Worm (Caenorhabditis elegans): ENCODE measurements around the gene str-168.

The str-168 gene

ce11 chrIV:4938664-4939063 lies at the start of gene str-168:
TSS of gene str-168 (plus strand) at chrIV:4938964.
- TF ChIP-seq W03F9.2 (tag; optimal IDR thresholded peaks at IDR 0.05) (no peak), him-1 (tag; optimal IDR thresholded peaks at IDR 0.05) (no peak), dao-5 (tag; optimal IDR thresholded peaks at IDR 0.05) (no peak)

- TF ChIP-seq dao-5 (tag; optimal IDR thresholded peaks at IDR 0.05) (no peak), him-1 (tag; optimal IDR thresholded peaks at IDR 0.05) (no peak)
Observed at ce11 chrIV:4889613-4890012, 49.2 kb upstream of the str-168 start, which contains the start of gene sgnh-1. TSS of gene sgnh-1 (plus strand) at chrIV:4889913.

- no peak for TF ChIP-seq W03F9.2 (tag; optimal IDR thresholded peaks at IDR 0.05)
- no peak for TF ChIP-seq dao-5 (tag; optimal IDR thresholded peaks at IDR 0.05)
- TF ChIP-seq him-1 (tag; optimal IDR thresholded peaks at IDR 0.05) = no peak
Observed at ce11 chrIV:4890543-4890942, 48.2 kb upstream of the str-168 start, which contains the start of gene T08B6.9. TSS of gene T08B6.9 (plus strand) at chrIV:4890843.

- TF ChIP-seq W03F9.2 (tag; optimal IDR thresholded peaks at IDR 0.05) (no peak), dao-5 (tag; optimal IDR thresholded peaks at IDR 0.05) (no peak), him-1 (tag; optimal IDR thresholded peaks at IDR 0.05) (no peak)
Observed at ce11 chrIV:4903961-4904360, 34.8 kb upstream of the str-168 start, which contains the start of gene str-161. TSS of gene str-161 (minus strand) at chrIV:4904061.

- TF ChIP-seq dao-5 (tag; optimal IDR thresholded peaks at IDR 0.05) (no peak), W03F9.2 (tag; optimal IDR thresholded peaks at IDR 0.05) (no peak), him-1 (tag; optimal IDR thresholded peaks at IDR 0.05) (no peak)
Observed at ce11 chrIV:4905645-4906135, 33.1 kb upstream of the str-168 start, which contains the start of gene T08B6.4. TSS of gene T08B6.4 (plus strand) at chrIV:4905695.

- TF ChIP-seq him-1 (tag; optimal IDR thresholded peaks at IDR 0.05) (no peak), dao-5 (tag; optimal IDR thresholded peaks at IDR 0.05) (no peak), W03F9.2 (tag; optimal IDR thresholded peaks at IDR 0.05) (no peak)
Observed at ce11 chrIV:4909039-4909438, 29.7 kb upstream of the str-168 start, which contains the start of gene str-159. TSS of gene str-159 (plus strand) at chrIV:4909339.

- TF ChIP-seq dao-5 (tag; optimal IDR thresholded peaks at IDR 0.05) (no peak), W03F9.2 (tag; optimal IDR thresholded peaks at IDR 0.05) (no peak), him-1 (tag; optimal IDR thresholded peaks at IDR 0.05) (no peak)
Observed at ce11 chrIV:4913090-4913489, 25.7 kb upstream of the str-168 start, which contains the start of gene str-156. TSS of gene str-156 (plus strand) at chrIV:4913390.

- TF ChIP-seq him-1 (tag; optimal IDR thresholded peaks at IDR 0.05) = no peak
- no peak for TF ChIP-seq dao-5 (tag; optimal IDR thresholded peaks at IDR 0.05)
- no peak for TF ChIP-seq W03F9.2 (tag; optimal IDR thresholded peaks at IDR 0.05)
Observed at ce11 chrIV:4915689-4916088, 23.1 kb upstream of the str-168 start, which contains the start of gene str-155. TSS of gene str-155 (plus strand) at chrIV:4915989.

ce11 chrIV:4917774-4918173 lies 21.0 kb upstream of the str-168 start, which contains the start of gene str-158:
TSS of gene str-158 (plus strand) at chrIV:4918074.
- no peak for TF ChIP-seq W03F9.2 (tag; optimal IDR thresholded peaks at IDR 0.05)
- no peak for TF ChIP-seq him-1 (tag; optimal IDR thresholded peaks at IDR 0.05)
- no peak for TF ChIP-seq dao-5 (tag; optimal IDR thresholded peaks at IDR 0.05)

ce11 chrIV:4930045-4930444 lies 8.7 kb upstream of the str-168 start, which contains the start of gene Y9C9A.8:
TSS of gene Y9C9A.8 (plus strand) at chrIV:4930345.
- TF ChIP-seq dao-5 (tag; optimal IDR thresholded peaks at IDR 0.05) (no peak), him-1 (tag; optimal IDR thresholded peaks at IDR 0.05) (no peak), W03F9.2 (tag; optimal IDR thresholded peaks at IDR 0.05) (no peak)

ce11 chrIV:4930754-4931322 lies 7.9 kb upstream of the str-168 start:
- TF ChIP-seq dao-5 (tag; optimal IDR thresholded peaks at IDR 0.05) (no peak), him-1 (tag; optimal IDR thresholded peaks at IDR 0.05) (no peak), W03F9.2 (tag; optimal IDR thresholded peaks at IDR 0.05) (no peak)

- TF ChIP-seq him-1 (tag; optimal IDR thresholded peaks at IDR 0.05) = no peak
- TF ChIP-seq dao-5 (tag; optimal IDR thresholded peaks at IDR 0.05) = no peak
- no peak for TF ChIP-seq W03F9.2 (tag; optimal IDR thresholded peaks at IDR 0.05)
Observed at ce11 chrIV:4934103-4934502, 4.7 kb upstream of the str-168 start, which contains the start of gene str-153. TSS of gene str-153 (plus strand) at chrIV:4934403.

- TF ChIP-seq W03F9.2 (tag; optimal IDR thresholded peaks at IDR 0.05) = no peak
- no peak for TF ChIP-seq dao-5 (tag; optimal IDR thresholded peaks at IDR 0.05)
- no peak for TF ChIP-seq him-1 (tag; optimal IDR thresholded peaks at IDR 0.05)
Observed at ce11 chrIV:4937647-4938046, 1.1 kb upstream of the str-168 start, which contains the start of gene fbxa-86. TSS of gene fbxa-86 (minus strand) at chrIV:4938013.

- TF ChIP-seq him-1 (tag; optimal IDR thresholded peaks at IDR 0.05) = no peak
- TF ChIP-seq dao-5 (tag; optimal IDR thresholded peaks at IDR 0.05) = no peak
- TF ChIP-seq W03F9.2 (tag; optimal IDR thresholded peaks at IDR 0.05) = no peak
Observed at ce11 chrIV:4941681-4942080, 2.9 kb downstream of the str-168 start, which contains the start of gene Y9C9A.5. TSS of gene Y9C9A.5 (plus strand) at chrIV:4941981.
